Worm (Caenorhabditis elegans): ENCODE data around the gene F59C12.3.

DNA sequence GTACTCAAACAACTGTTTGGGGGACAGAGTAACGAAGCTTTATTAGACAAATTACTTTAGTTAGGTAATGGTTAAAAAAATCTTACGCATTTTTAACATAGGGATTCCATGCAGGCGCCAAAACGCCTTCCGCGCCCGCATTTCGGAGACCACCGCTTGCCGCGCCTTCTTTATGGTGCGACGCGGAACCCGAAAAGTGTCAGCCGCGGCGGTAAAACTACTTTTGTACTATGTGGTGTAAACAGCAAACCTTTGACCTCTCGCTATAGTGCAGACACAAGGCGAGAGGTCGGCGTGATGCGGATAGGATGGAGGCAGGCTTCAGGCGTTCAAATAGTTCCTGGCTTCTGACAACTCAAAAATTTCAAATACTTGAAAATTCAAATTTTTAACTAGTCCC lies 34.1 kb downstream of the F59C12.3 start:
- TF ChIP-seq ztf-29 (GFP tag; IDR thresholded peaks at IDR 0.05): no peak
- TF ChIP-seq med-1 (GFP tag; optimal IDR thresholded peaks at IDR 0.05; ENCODE audit: insufficient read depth): no peak
- TF ChIP-seq T22C8.4 (GFP tag; IDR thresholded peaks at IDR 0.05): no peak
- TF ChIP-seq flt-1 (GFP tag; IDR thresholded peaks at IDR 0.05): no peak
- TF ChIP-seq tab-1 (GFP tag; IDR thresholded peaks at IDR 0.05): no peak
- TF ChIP-seq klf-2 (GFP tag; conservative IDR thresholded peaks at IDR 0.05): no peak
